Fruit fly (Drosophila melanogaster) whole organism, embryonic: Measurements from ENCODE around the gene CG10959.

Experiments
- Adf1 ChIP-seq: fragments of 200-800 bp; sonication (Bioruptor generic); IDR thresholded peaks from 2 replicates; pipeline ENCODE4 v1.3.6; 2022; ENCODE audit warnings: missing biosample characterization, missing genetic modification characterization
- Antp ChIP-seq: fragments of 200-800 bp; sonication (Bioruptor generic); optimal IDR thresholded peaks from 3 replicates; lab custom pipeline; 2016; ENCODE audit warnings: missing biosample characterization, missing genetic modification characterization
- Bdp1 ChIP-seq: fragments of 200-800 bp; sonication (Bioruptor generic); optimal IDR thresholded peaks from 3 replicates; lab custom pipeline; 2016; ENCODE audit warnings: missing biosample characterization, missing genetic modification characterization
- CG10147 ChIP-seq: fragments of 200-800 bp; sonication (Bioruptor generic); optimal IDR thresholded peaks from 2 replicates; lab custom pipeline; 2019; ENCODE audit warnings: missing biosample characterization, mild to moderate bottlenecking, missing genetic modification characterization, moderate library complexity
- CG11093 ChIP-seq: fragments of 200-800 bp; sonication (Bioruptor generic); IDR thresholded peaks from 3 replicates; pipeline ENCODE4 v1.3.6; 2022; ENCODE audit warnings: missing biosample characterization, missing genetic modification characterization
- CG11723 ChIP-seq: fragments of 200-800 bp; sonication (Bioruptor generic); optimal IDR thresholded peaks from 2 replicates; lab custom pipeline; 2017; ENCODE audit warnings: missing biosample characterization, mild to moderate bottlenecking, missing genetic modification characterization
- CG12071 ChIP-seq: fragments of 200-800 bp; sonication (Bioruptor generic); optimal IDR thresholded peaks from 3 replicates; lab custom pipeline; 2018; ENCODE audit warnings: missing biosample characterization, mild to moderate bottlenecking, missing genetic modification characterization
- CG12391 ChIP-seq: fragments of 200-800 bp; sonication (Bioruptor generic); optimal IDR thresholded peaks from 3 replicates; lab custom pipeline; 2018; ENCODE audit warnings: missing biosample characterization, mild to moderate bottlenecking, missing genetic modification characterization, moderate library complexity
- CG15479 ChIP-seq: fragments of 200-800 bp; sonication (Bioruptor generic); optimal IDR thresholded peaks from 3 replicates; lab custom pipeline; 2019; ENCODE audit warnings: missing biosample characterization, mild to moderate bottlenecking, missing genetic modification characterization, moderate library complexity
- CG1602 ChIP-seq: fragments of 200-800 bp; sonication (Bioruptor generic); optimal IDR thresholded peaks from 3 replicates; lab custom pipeline; 2016; ENCODE audit warnings: missing biosample characterization, missing genetic modification characterization
- CG17186 ChIP-seq: fragments of 200-800 bp; sonication (Bioruptor generic); optimal IDR thresholded peaks from 3 replicates; lab custom pipeline; 2017; ENCODE audit warnings: missing biosample characterization, missing genetic modification reagents, missing genetic modification characterization
- CG17385 ChIP-seq: fragments of 200-800 bp; sonication (Bioruptor generic); optimal IDR thresholded peaks from 3 replicates; lab custom pipeline; 2018; ENCODE audit warnings: missing biosample characterization, mild to moderate bottlenecking, missing genetic modification characterization
- CG17612 ChIP-seq: fragments of 200-800 bp; sonication (Bioruptor generic); IDR thresholded peaks from 2 replicates; pipeline ENCODE4 v1.3.6; 2022; ENCODE audit warnings: missing biosample characterization, missing genetic modification characterization
- CG17802 ChIP-seq: fragments of 200-800 bp; sonication (Bioruptor generic); optimal IDR thresholded peaks from 2 replicates; lab custom pipeline; 2018; ENCODE audit warnings: missing biosample characterization, mild to moderate bottlenecking, missing genetic modification characterization, moderate library complexity
- CG2889 ChIP-seq: fragments of 200-800 bp; sonication (Bioruptor generic); IDR thresholded peaks from 3 replicates; pipeline ENCODE4 v1.3.6; 2022; ENCODE audit warnings: missing biosample characterization, missing genetic modification characterization
- CG4328 ChIP-seq: fragments of 200-800 bp; sonication (Bioruptor generic); optimal IDR thresholded peaks from 3 replicates; lab custom pipeline; 2017; ENCODE audit warnings: missing biosample characterization, missing genetic modification reagents, missing genetic modification characterization
- CG43689 ChIP-seq: fragments of 200-800 bp; sonication (Bioruptor generic); IDR thresholded peaks from 2 replicates; pipeline ENCODE4 v1.3.6; 2022; ENCODE audit warnings: missing biosample characterization, missing genetic modification characterization
- CG5953 ChIP-seq: fragments of 200-800 bp; sonication (Bioruptor generic); IDR thresholded peaks from 2 replicates; pipeline ENCODE4 v1.3.6; 2022; ENCODE audit warnings: missing biosample characterization, missing genetic modification characterization
- CG6765 ChIP-seq: fragments of 200-800 bp; sonication (Bioruptor generic); optimal IDR thresholded peaks from 3 replicates; lab custom pipeline; 2017; ENCODE audit warnings: missing biosample characterization, mild to moderate bottlenecking, missing genetic modification characterization
- CG9797 ChIP-seq: fragments of 200-800 bp; sonication (Bioruptor generic); optimal IDR thresholded peaks from 3 replicates; lab custom pipeline; 2018; ENCODE audit warnings: missing biosample characterization, mild to moderate bottlenecking, missing genetic modification characterization
- H15 ChIP-seq: fragments of 200-800 bp; sonication (Bioruptor generic); IDR thresholded peaks from 3 replicates; pipeline ENCODE4 v1.3.6; 2022; ENCODE audit warnings: missing biosample characterization, missing genetic modification characterization
- Kr ChIP-seq: fragments of 200-800 bp; sonication (Bioruptor generic); optimal IDR thresholded peaks from 2 replicates; lab custom pipeline; 2017; ENCODE audit warnings: missing biosample characterization, mild to moderate bottlenecking, missing genetic modification characterization
- MBD-R2 ChIP-seq: fragments of 200-800 bp; sonication (Bioruptor generic); IDR thresholded peaks from 2 replicates; pipeline ENCODE4 v1.3.6; 2022; ENCODE audit warnings: missing biosample characterization, missing genetic modification characterization
- NC2β ChIP-seq: fragments of 200-800 bp; sonication (Bioruptor generic); optimal IDR thresholded peaks from 2 replicates; lab custom pipeline; 2016; ENCODE audit warnings: missing biosample characterization, missing genetic modification characterization
- Neu2 ChIP-seq: fragments of 200-800 bp; sonication (Bioruptor generic); optimal IDR thresholded peaks from 3 replicates; lab custom pipeline; 2016; ENCODE audit warnings: missing biosample characterization, missing genetic modification characterization, borderline replicate concordance
- Six4 ChIP-seq: fragments of 200-800 bp; sonication (Bioruptor generic); optimal IDR thresholded peaks from 2 replicates; lab custom pipeline; 2016; ENCODE audit warnings: missing biosample characterization, missing genetic modification characterization
- Stat92E ChIP-seq, 3 experiments: fragments of >200 bp in 2 of 3; fragments of 200-800 bp in 1 of 3; sonication (Bioruptor generic) in 1 of 3; optimal IDR thresholded peaks; 2 replicates each; lab custom pipeline; 2017 to 2019; ENCODE audit warnings: missing biosample characterization in 3 of 3, missing genetic modification characterization in 3 of 3, mild to moderate bottlenecking in 1 of 3, moderate library complexity in 1 of 3
- TFAM ChIP-seq: fragments of 200-800 bp; sonication (Bioruptor generic); optimal IDR thresholded peaks from 2 replicates; lab custom pipeline; 2017; ENCODE audit warnings: missing biosample characterization, missing genetic modification characterization, inconsistent platforms
- amos ChIP-seq: fragments of 200-800 bp; sonication (Bioruptor generic); IDR thresholded peaks from 2 replicates; pipeline ENCODE4 v1.3.6; 2022; ENCODE audit warnings: missing biosample characterization, missing genetic modification characterization; ENCODE audit not compliant: partially characterized antibody
- aop ChIP-seq: fragments of 200-800 bp; sonication (Bioruptor generic); IDR thresholded peaks from 2 replicates; pipeline ENCODE4 v1.3.6; 2022; ENCODE audit warnings: missing biosample characterization, missing genetic modification characterization
- ase ChIP-seq: fragments of 200-800 bp; sonication (Bioruptor generic); IDR thresholded peaks from 3 replicates; pipeline ENCODE4 v1.3.6; 2022; ENCODE audit warnings: missing biosample characterization, missing genetic modification characterization
- ash1 ChIP-seq: fragments of 200-800 bp; sonication (Bioruptor generic); optimal IDR thresholded peaks from 2 replicates; lab custom pipeline; 2018; ENCODE audit warnings: missing biosample characterization, mild to moderate bottlenecking, missing genetic modification characterization
- br ChIP-seq: fragments of >200 bp; optimal IDR thresholded peaks from 2 replicates; lab custom pipeline; 2017
- dan ChIP-seq: fragments of 200-800 bp; sonication (Bioruptor generic); IDR thresholded peaks from 2 replicates; pipeline ENCODE4 v1.3.6; 2022; ENCODE audit warnings: missing biosample characterization, missing genetic modification characterization
- exex ChIP-seq: fragments of 200-800 bp; sonication (Bioruptor generic); optimal IDR thresholded peaks from 4 replicates; lab custom pipeline; 2018; ENCODE audit warnings: missing biosample characterization, mild to moderate bottlenecking, missing genetic modification characterization, moderate library complexity
- fd3F ChIP-seq: fragments of 200-800 bp; sonication (Bioruptor generic); optimal IDR thresholded peaks from 2 replicates; lab custom pipeline; 2018; ENCODE audit warnings: missing biosample characterization, mild to moderate bottlenecking, missing genetic modification characterization, moderate library complexity
- hb ChIP-seq: fragments of 200-800 bp; sonication (Bioruptor generic); IDR thresholded peaks from 3 replicates; pipeline ENCODE4 v1.3.6; 2022; ENCODE audit warnings: missing biosample characterization, missing genetic modification characterization; ENCODE audit not compliant: partially characterized antibody
- oc ChIP-seq: fragments of 200-800 bp; sonication (Bioruptor generic); optimal IDR thresholded peaks from 2 replicates; lab custom pipeline; 2018; ENCODE audit warnings: missing biosample characterization, mild to moderate bottlenecking, missing genetic modification characterization, moderate library complexity
- odd ChIP-seq: fragments of 200-800 bp; sonication (Bioruptor generic); optimal IDR thresholded peaks from 2 replicates; lab custom pipeline; 2017; ENCODE audit warnings: missing biosample characterization, mild to moderate bottlenecking, missing genetic modification characterization
- org-1 ChIP-seq: fragments of 200-800 bp; sonication (Bioruptor generic); optimal IDR thresholded peaks from 2 replicates; lab custom pipeline; 2017; ENCODE audit warnings: missing biosample characterization, missing genetic modification characterization
- pfk ChIP-seq: fragments of 200-800 bp; sonication (Bioruptor generic); optimal IDR thresholded peaks from 2 replicates; lab custom pipeline; 2018; ENCODE audit warnings: missing biosample characterization, mild to moderate bottlenecking, missing genetic modification characterization, moderate library complexity
- pho ChIP-seq: fragments of 200-800 bp; sonication (Bioruptor generic); optimal IDR thresholded peaks from 2 replicates; lab custom pipeline; 2016; ENCODE audit warnings: missing biosample characterization, missing genetic modification characterization
- pum ChIP-seq: fragments of 200-800 bp; sonication (Bioruptor generic); optimal IDR thresholded peaks from 2 replicates; lab custom pipeline; 2016; ENCODE audit warnings: missing biosample characterization, missing genetic modification characterization
- row ChIP-seq: fragments of 200-800 bp; sonication (Bioruptor generic); IDR thresholded peaks from 3 replicates; pipeline ENCODE4 v1.3.6; 2022; ENCODE audit warnings: missing biosample characterization, missing genetic modification characterization
- sisA ChIP-seq: fragments of 200-800 bp; sonication (Bioruptor generic); IDR thresholded peaks from 2 replicates; pipeline ENCODE4 v1.3.6; 2022; ENCODE audit warnings: missing biosample characterization, missing genetic modification characterization
- sqz ChIP-seq: fragments of 200-800 bp; sonication (Bioruptor generic); optimal IDR thresholded peaks from 3 replicates; lab custom pipeline; 2018; ENCODE audit warnings: missing biosample characterization, mild to moderate bottlenecking, missing genetic modification characterization
- stwl ChIP-seq: fragments of 200-800 bp; sonication (Bioruptor generic); optimal IDR thresholded peaks from 3 replicates; lab custom pipeline; 2018; ENCODE audit warnings: missing biosample characterization, mild to moderate bottlenecking, missing genetic modification characterization, moderate library complexity
- tll ChIP-seq, 2 experiments: fragments of 200-800 bp in 1 of 2; fragments of >200 bp in 1 of 2; sonication (Bioruptor generic) in 1 of 2; optimal IDR thresholded peaks; 2 replicates each; lab custom pipeline; 2017 to 2019; ENCODE audit warnings: missing biosample characterization in 2 of 2, missing genetic modification characterization in 2 of 2, mild to moderate bottlenecking in 1 of 2, moderate library complexity in 1 of 2
- tna ChIP-seq: fragments of 200-800 bp; sonication (Bioruptor generic); IDR thresholded peaks from 2 replicates; pipeline ENCODE4 v1.3.6; 2022; ENCODE audit warnings: missing biosample characterization, missing genetic modification characterization; ENCODE audit not compliant: partially characterized antibody
- tx ChIP-seq: fragments of 200-800 bp; sonication (Bioruptor generic); optimal IDR thresholded peaks from 2 replicates; lab custom pipeline; 2016; ENCODE audit warnings: missing biosample characterization, missing genetic modification characterization

The CG10959 gene

dm6 chrX:8143537-8143936, 5.0 kb upstream of the CG10959 start, which contains the start of gene CG17982 (continued):
- no peak for TF ChIP-seq Kr (GFP tag; lab: Kevin White, UChicago)
- TF ChIP-seq CG17612, result peak; percentile 68
- TF ChIP-seq CG17385, result peak; percentile 81
- peak; percentile 68; the same call in 2 of the 3 replicates for TF ChIP-seq ase (GFP tag; lab: Robert Waterston, UW)
- TF ChIP-seq CG1602, result peak; percentile 68
- TF ChIP-seq tx, result peak; percentile 84
- peak; percentile 46 for TF ChIP-seq CG17186 (GFP tag; lab: Kevin White, UChicago)
- peak; percentile 61; the same call in 1 of the 2 replicates for TF ChIP-seq aop (GFP tag; lab: Robert Waterston, UW)
- TF ChIP-seq CG12391 (tag; lab: Kevin White, UChicago), result peak; percentile 90
- peak; percentile 80 for TF ChIP-seq fd3F (GFP tag; lab: Kevin White, UChicago)
- TF ChIP-seq hb (GFP tag; lab: Robert Waterston, UW), result no peak
- peak; percentile 64 for TF ChIP-seq CG11723 (GFP tag; lab: Kevin White, UChicago)
- peak; percentile 70 for TF ChIP-seq CG6765 (GFP tag; lab: Kevin White, UChicago)
- TF ChIP-seq tll (GFP tag; optimal IDR thresholded peaks at IDR 0.05; lab: Kevin White, UChicago), result no peak
- TF ChIP-seq CG12071 (GFP tag; lab: Kevin White, UChicago), result peak; percentile 76
- TF ChIP-seq pfk (GFP tag; lab: Kevin White, UChicago), result peak; percentile 27
- TF ChIP-seq org-1, result peak; percentile 68
- peak; percentile 84 for TF ChIP-seq Antp (GFP tag; lab: Kevin White, UChicago)
- TF ChIP-seq tna (GFP tag; lab: Robert Waterston, UW), result no peak
- TF ChIP-seq Neu2 (GFP tag; lab: Kevin White, UChicago), result no peak
- peak; percentile 67; the same call in 2 of the 3 replicates for TF ChIP-seq CG2889
- TF ChIP-seq sisA (GFP tag; lab: Robert Waterston, UW), result peak; percentile 73
- TF ChIP-seq Bdp1 (GFP tag; lab: Kevin White, UChicago), result peak; percentile 63
- TF ChIP-seq pho (GFP tag; lab: Kevin White, UChicago), result peak; percentile 74
- peak; percentile 44; the same call in 1 of the 3 replicates for TF ChIP-seq CG11093 (GFP tag; lab: Robert Waterston, UW)
- peak; percentile 64; the same call in 2 of the 3 replicates for TF ChIP-seq H15 (GFP tag; lab: Robert Waterston, UW)
- TF ChIP-seq br (lab: Kevin White, UChicago), result no peak
- peak; percentile 80 for TF ChIP-seq CG4328 (GFP tag; lab: Kevin White, UChicago)
- no peak for TF ChIP-seq CG9797 (GFP tag; lab: Kevin White, UChicago)
- no peak for TF ChIP-seq CG15479 (GFP tag; lab: Kevin White, UChicago)
- TF ChIP-seq stwl (tag; lab: Kevin White, UChicago), result peak; percentile 69
- no peak for TF ChIP-seq exex (tag; lab: Kevin White, UChicago)
- TF ChIP-seq oc (tag; lab: Kevin White, UChicago), result no peak
- peak; percentile 80 for TF ChIP-seq MBD-R2 (GFP tag; lab: Robert Waterston, UW)
- TF ChIP-seq amos, result no peak; the same call in 1 of the 2 replicates
- no peak for TF ChIP-seq dan (GFP tag; lab: Robert Waterston, UW)
- TF ChIP-seq sqz (GFP tag; lab: Kevin White, UChicago), result peak; percentile 89
- TF ChIP-seq row, result peak; percentile 90
- TF ChIP-seq NC2β (GFP tag; lab: Kevin White, UChicago), result peak; percentile 80
- TF ChIP-seq Adf1, result 0 out of 2 replicates have a peak, but pooled peaks have one; percentile 31
- peak; percentile 18; the same call in 1 of the 2 replicates for TF ChIP-seq CG43689
- peak; percentile 40 for TF ChIP-seq ash1 (GFP tag; lab: Kevin White, UChicago)
- peak; percentile 76 for TF ChIP-seq CG10147 (GFP tag; lab: Kevin White, UChicago)
- peak; percentile 5 for TF ChIP-seq TFAM
- peak; percentile 59; the same call in 1 of the 2 replicates for TF ChIP-seq CG5953 (GFP tag; lab: Robert Waterston, UW)
- peak; percentile 82 for TF ChIP-seq Six4
- TF ChIP-seq Stat92E (GFP tag; optimal IDR thresholded peaks at IDR 0.05; lab: Kevin White, UChicago), result no peak
- peak; percentile 24 for TF ChIP-seq CG17802 (tag; lab: Kevin White, UChicago)
- TF ChIP-seq odd, result peak; percentile 73
- peak; percentile 81 for TF ChIP-seq pum
